Worm (Caenorhabditis elegans) whole organism, early embryonic: Measurements from ENCODE around the gene F22E5.9.
"Not testable (repeated sequence)": the region's sequence is repeated elsewhere in the genome, so short reads cannot be mapped to it uniquely, and the experiment has no call there.

Source experiments
- F13C5.2 ChIP-seq: sonication (generic microtip); optimal IDR thresholded peaks from 2 replicates; lab custom pipeline; 2017; ENCODE audit warnings: mild to moderate bottlenecking, missing genetic modification characterization, inconsistent platforms, missing compliant biosample characterization
- ama-1 ChIP-seq: fragments of 150-350 bp; optimal IDR thresholded peaks from 2 replicates; lab custom pipeline; 2014
- ceh-13 ChIP-seq: fragments of 200-800 bp; sonication (Bioruptor generic); optimal IDR thresholded peaks from 2 replicates; lab custom pipeline; 2018; ENCODE audit warnings: mild to moderate bottlenecking, missing genetic modification characterization, missing compliant biosample characterization
- flt-1 ChIP-seq: fragments of 200-800 bp; sonication (Bioruptor generic); IDR thresholded peaks from 2 replicates; pipeline ENCODE4 v1.3.6; 2022; ENCODE audit warnings: missing genetic modification characterization, missing compliant biosample characterization
- hmbx-1 ChIP-seq: sonication (generic microtip); optimal IDR thresholded peaks from 2 replicates; lab custom pipeline; 2016; ENCODE audit warnings: mild to moderate bottlenecking, missing genetic modification characterization, missing compliant biosample characterization
- hmg-4 ChIP-seq: fragments of 200-800 bp; sonication (Bioruptor generic); optimal IDR thresholded peaks from 2 replicates; lab custom pipeline; 2018; ENCODE audit warnings: mild to moderate bottlenecking, missing genetic modification characterization, missing compliant biosample characterization
- pes-1 ChIP-seq: fragments of 200-800 bp; sonication (Bioruptor generic); IDR thresholded peaks from 2 replicates; pipeline ENCODE4 v1.3.6; 2022; ENCODE audit warnings: missing genetic modification reagents, missing genetic modification characterization, missing compliant biosample characterization
- scrt-1 ChIP-seq: fragments of 200-800 bp; sonication (Bioruptor generic); IDR thresholded peaks from 2 replicates; pipeline ENCODE4 v1.3.6; 2022; ENCODE audit warnings: missing genetic modification characterization, missing compliant biosample characterization
- tbx-11 ChIP-seq: fragments of 200-800 bp; sonication (Bioruptor generic); IDR thresholded peaks from 2 replicates; pipeline ENCODE4 v1.3.6; 2022; ENCODE audit warnings: missing genetic modification characterization, missing compliant biosample characterization
- tra-4 ChIP-seq: sonication (generic microtip); optimal IDR thresholded peaks from 2 replicates; lab custom pipeline; 2017; ENCODE audit warnings: missing genetic modification characterization, missing compliant biosample characterization

DNA sequence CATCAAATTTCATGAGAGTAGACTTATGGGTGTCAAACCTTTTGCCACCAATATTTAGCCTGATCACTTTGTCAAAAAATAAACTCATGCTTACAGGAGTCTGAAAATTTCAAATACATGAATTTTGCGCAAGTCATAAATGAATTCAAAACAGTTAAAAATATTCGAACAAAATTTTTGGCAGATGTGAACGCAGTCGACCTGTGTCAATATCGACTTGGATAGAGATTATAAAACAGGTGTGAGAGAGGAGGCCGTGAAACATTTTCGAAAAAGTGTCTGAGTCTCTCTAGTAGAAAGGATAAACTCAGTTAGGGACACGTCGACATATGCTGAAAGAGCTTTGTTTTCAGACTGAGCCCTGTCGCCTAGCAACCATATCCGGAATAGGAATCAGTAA is 8.6 kb downstream of the F22E5.9 start, which contains the start of gene F22E5.12:
- TF ChIP-seq flt-1 (GFP tag; lab: Robert Waterston, UW); ama-1; ceh-13 (GFP tag; lab: Kevin White, UChicago); pes-1 (GFP tag; lab: Robert Waterston, UW); hmg-4 (GFP tag; lab: Kevin White, UChicago); F13C5.2 (tag; lab: Kevin White, UChicago); hmbx-1; scrt-1 (GFP tag; lab: Robert Waterston, UW); tbx-11 (GFP tag; lab: Robert Waterston, UW); tra-4 (tag; lab: Kevin White, UChicago): not testable (repeated sequence)
